Worm (Caenorhabditis elegans): Measurements from ENCODE around the gene swan-1.

ce11 chrV:13803902-13804301 lies 3.1 kb downstream of the swan-1 start, which contains the start of gene swan-2:
- TF ChIP-seq pqm-1 (tag; optimal IDR thresholded peaks at IDR 0.05) = no peak
- TF ChIP-seq ama-1 (optimal IDR thresholded peaks at IDR 0.05) = no peak
- no peak for TF ChIP-seq dpl-1 (GFP tag; optimal IDR thresholded peaks at IDR 0.05)
- TF ChIP-seq mdl-1 (tag; optimal IDR thresholded peaks at IDR 0.05) = no peak
- peak; percentile 5 for TF ChIP-seq fkh-4 (tag; optimal IDR thresholded peaks at IDR 0.05; ENCODE audit: borderline replicate concordance)
- peak; percentile 60 for TF ChIP-seq dsc-1 (tag; optimal IDR thresholded peaks at IDR 0.05)
- no peak for TF ChIP-seq ceh-82 (tag; optimal IDR thresholded peaks at IDR 0.05)
- TF ChIP-seq nhr-12 (tag; optimal IDR thresholded peaks at IDR 0.05) = no peak
- no peak for TF ChIP-seq lin-15B (tag; optimal IDR thresholded peaks at IDR 0.05)
